Fruit fly (Drosophila melanogaster) whole organism, embryonic: ENCODE measurements around the gene Zn72D.

ENCODE experiments used
- Abd-B ChIP-seq: fragments of 200-800 bp; sonication (Bioruptor generic); optimal IDR thresholded peaks from 2 replicates; lab custom pipeline; 2018; ENCODE audit warnings: missing biosample characterization, mild to moderate bottlenecking, missing genetic modification characterization, moderate library complexity
- Atf6 ChIP-seq: fragments of 200-800 bp; sonication (Bioruptor generic); IDR thresholded peaks from 2 replicates; pipeline ENCODE4 v1.3.6; 2022; ENCODE audit warnings: missing biosample characterization, missing genetic modification characterization
- Fer1 ChIP-seq: fragments of 200-800 bp; sonication (Bioruptor generic); optimal IDR thresholded peaks from 2 replicates; lab custom pipeline; 2017; ENCODE audit warnings: missing biosample characterization, mild to moderate bottlenecking, missing genetic modification characterization
- Nf-YB ChIP-seq: fragments of 200-800 bp; sonication (Bioruptor generic); optimal IDR thresholded peaks from 3 replicates; lab custom pipeline; 2019; ENCODE audit warnings: missing biosample characterization, mild to moderate bottlenecking, missing genetic modification characterization, moderate library complexity
- Sox100B ChIP-seq: fragments of 200-800 bp; sonication (Bioruptor generic); optimal IDR thresholded peaks from 3 replicates; lab custom pipeline; 2018; ENCODE audit warnings: missing biosample characterization, mild to moderate bottlenecking, missing genetic modification characterization
- crp ChIP-seq, 2 experiments: fragments of 200-800 bp; sonication (Bioruptor generic); optimal IDR thresholded peaks; 2 replicates in 1 of 2; 3 replicates in 1 of 2; lab custom pipeline; 2017; ENCODE audit warnings: missing biosample characterization in 2 of 2, missing genetic modification characterization in 2 of 2, mild to moderate bottlenecking in 1 of 2, moderate library complexity in 1 of 2
- vfl ChIP-seq: fragments of 200-800 bp; sonication (Bioruptor generic); optimal IDR thresholded peaks from 2 replicates; lab custom pipeline; 2016; ENCODE audit warnings: missing biosample characterization, missing genetic modification characterization

DNA sequence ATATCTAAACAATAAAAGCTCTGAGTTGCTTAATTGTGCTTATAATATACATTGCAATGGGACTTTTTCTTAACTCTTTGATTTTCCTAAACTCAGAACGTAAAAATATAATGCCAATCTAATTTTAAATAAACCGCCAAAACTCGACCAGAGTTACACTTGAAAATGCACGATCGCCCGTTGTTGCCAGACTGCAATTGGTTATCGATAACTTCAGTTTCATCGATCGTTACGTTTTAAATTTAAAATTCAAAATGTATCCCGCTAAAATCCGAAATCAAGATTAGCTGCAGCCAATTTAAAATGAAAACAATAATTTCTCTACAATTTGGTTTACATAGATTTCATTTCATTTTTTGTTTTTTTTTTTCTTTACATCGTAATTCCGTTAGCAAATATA, 26.7 kb upstream of the Zn72D start:
- no peak for TF ChIP-seq Sox100B (GFP tag; lab: Kevin White, UChicago)
- no peak for TF ChIP-seq vfl (GFP tag; lab: Kevin White, UChicago)
- TF ChIP-seq Fer1 (GFP tag; lab: Kevin White, UChicago), result no peak
- TF ChIP-seq crp (GFP tag; optimal IDR thresholded peaks at IDR 0.05; lab: Kevin White, UChicago), result no peak
- TF ChIP-seq Nf-YB (GFP tag; lab: Kevin White, UChicago), result no peak
- no peak for TF ChIP-seq Atf6 (GFP tag; lab: Robert Waterston, UW)
- no peak for TF ChIP-seq Abd-B (GFP tag; lab: Kevin White, UChicago)
